Worm (Caenorhabditis elegans): ENCODE measurements around the gene T21E8.7.

- TF ChIP-seq daf-8 (GFP tag; IDR thresholded peaks at IDR 0.05) = no peak
- no peak for TF ChIP-seq nhr-237 (tag; optimal IDR thresholded peaks at IDR 0.05)
- no peak for TF ChIP-seq pha-4 (GFP tag; IDR thresholded peaks at IDR 0.05)
- TF ChIP-seq pha-4 (tag; optimal IDR thresholded peaks at IDR 0.05) = no peak
- no peak for TF ChIP-seq spr-1 (tag; optimal IDR thresholded peaks at IDR 0.05)
- no peak for TF ChIP-seq nhr-76 (tag; optimal IDR thresholded peaks at IDR 0.05)
- TF ChIP-seq fos-1 (tag; optimal IDR thresholded peaks at IDR 0.05) = no peak
- no peak for TF ChIP-seq gei-8 (GFP tag; optimal IDR thresholded peaks at IDR 0.05)
Measured at ce11 chrX:10900079-10900724, 16.9 kb downstream of the T21E8.7 start, which contains the start of gene suca-1.

Measured in whole organism, L4 larva.